Worm (Caenorhabditis elegans) whole organism, L1 larva: ENCODE measurements around the gene rgs-7.
A peak's percentile ranks its signal among the peaks of the same experiment; 100 is the strongest.

Experiments
- C34B4.2 ChIP-seq: sonication (generic microtip); optimal IDR thresholded peaks from 2 replicates; lab custom pipeline; 2017; ENCODE audit warnings: mild to moderate bottlenecking, missing genetic modification characterization, missing compliant biosample characterization
- Y116A8C.19 ChIP-seq: sonication (generic microtip); optimal IDR thresholded peaks from 2 replicates; lab custom pipeline; 2016; ENCODE audit warnings: missing compliant biosample characterization, missing genetic modification characterization, borderline replicate concordance
- aha-1 ChIP-seq: fragments of 150-350 bp; optimal IDR thresholded peaks from 2 replicates; lab custom pipeline; 2014; ENCODE audit warnings: missing biosample characterization, missing genetic modification characterization
- aly-2 ChIP-seq: fragments of 150-350 bp; optimal IDR thresholded peaks from 2 replicates; lab custom pipeline; 2014; ENCODE audit warnings: missing biosample characterization, missing genetic modification characterization
- blmp-1 ChIP-seq: fragments of 150-350 bp; optimal IDR thresholded peaks from 2 replicates; lab custom pipeline; 2014; ENCODE audit warnings: missing biosample characterization, missing genetic modification characterization
- ceh-63 ChIP-seq: fragments of 200-800 bp; sonication (Bioruptor generic); optimal IDR thresholded peaks from 2 replicates; lab custom pipeline; 2018; ENCODE audit warnings: mild to moderate bottlenecking, missing genetic modification characterization, missing compliant biosample characterization
- ceh-8 ChIP-seq: fragments of 200-800 bp; sonication (Bioruptor generic); optimal IDR thresholded peaks from 2 replicates; lab custom pipeline; 2018; ENCODE audit warnings: mild to moderate bottlenecking, missing genetic modification characterization, moderate library complexity, missing compliant biosample characterization
- ceh-90 ChIP-seq: sonication (generic microtip); optimal IDR thresholded peaks from 2 replicates; lab custom pipeline; 2016; ENCODE audit warnings: missing genetic modification characterization, missing compliant biosample characterization
- ces-1 ChIP-seq: fragments of 150-350 bp; optimal IDR thresholded peaks from 2 replicates; lab custom pipeline; 2014; ENCODE audit warnings: missing biosample characterization, missing genetic modification reagents, missing genetic modification characterization
- dsc-1 ChIP-seq: sonication (generic microtip); optimal IDR thresholded peaks from 2 replicates; lab custom pipeline; 2016; ENCODE audit warnings: mild to moderate bottlenecking, missing genetic modification characterization, missing compliant biosample characterization
- efl-1 ChIP-seq, 4 experiments: fragments of 150-350 bp; optimal IDR thresholded peaks in 3 of 4; peaks in 1 of 4; 1 replicate in 1 of 4; 2 replicates in 3 of 4; lab custom pipeline; 2014; ENCODE audit warnings: missing biosample characterization in 2 of 4, missing genetic modification characterization in 2 of 4, missing genetic modification reagents in 2 of 4
- egl-13 ChIP-seq: sonication (generic microtip); optimal IDR thresholded peaks from 2 replicates; lab custom pipeline; 2016; ENCODE audit warnings: missing genotype, missing genetic modification reagents, missing genetic modification characterization, missing compliant biosample characterization
- ets-5 ChIP-seq: fragments of 200-800 bp; sonication (Bioruptor generic); IDR thresholded peaks from 2 replicates; pipeline ENCODE4 v1.3.6; 2022; ENCODE audit warnings: missing genetic modification characterization, missing compliant biosample characterization
- fkh-8 ChIP-seq: sonication (generic microtip); optimal IDR thresholded peaks from 2 replicates; lab custom pipeline; 2016; ENCODE audit warnings: mild to moderate bottlenecking, missing genetic modification characterization, missing compliant biosample characterization
- irx-1 ChIP-seq: sonication (generic microtip); optimal IDR thresholded peaks from 2 replicates; lab custom pipeline; 2016; ENCODE audit warnings: missing genetic modification characterization, missing compliant biosample characterization
- jun-1 ChIP-seq: fragments of 150-350 bp; optimal IDR thresholded peaks from 2 replicates; lab custom pipeline; 2014; ENCODE audit warnings: missing biosample characterization, missing genetic modification reagents, missing genetic modification characterization
- lin-14 ChIP-seq: fragments of 200-800 bp; sonication (Bioruptor generic); optimal IDR thresholded peaks from 2 replicates; lab custom pipeline; 2018; ENCODE audit warnings: mild to moderate bottlenecking, missing genetic modification characterization, moderate library complexity, missing compliant biosample characterization
- lin-15B ChIP-seq: fragments of 150-350 bp; sonication (generic microtip); optimal IDR thresholded peaks from 3 replicates; lab custom pipeline; 2014; ENCODE audit warnings: missing biosample characterization, missing genetic modification characterization
- lin-35 ChIP-seq, 2 experiments: fragments of 150-350 bp; optimal IDR thresholded peaks; 2 replicates each; lab custom pipeline; 2014; ENCODE audit warnings: missing biosample characterization in 2 of 2, missing genetic modification characterization in 2 of 2, missing genetic modification reagents in 2 of 2
- lir-3 ChIP-seq: sonication (generic microtip); optimal IDR thresholded peaks from 2 replicates; lab custom pipeline; 2016; ENCODE audit warnings: mild to moderate bottlenecking, missing genetic modification characterization, moderate library complexity, missing compliant biosample characterization; ENCODE audit not compliant: poor library complexity
- lsy-2 ChIP-seq, 2 experiments: fragments of 150-350 bp; optimal IDR thresholded peaks; 2 replicates each; lab custom pipeline; 2014; ENCODE audit warnings: missing biosample characterization in 2 of 2, missing genetic modification characterization in 2 of 2
- nhr-12 ChIP-seq: sonication (generic microtip); optimal IDR thresholded peaks from 2 replicates; lab custom pipeline; 2017; ENCODE audit warnings: missing biosample characterization, missing genetic modification characterization
- nhr-47 ChIP-seq: sonication (generic microtip); optimal IDR thresholded peaks from 2 replicates; lab custom pipeline; 2016; ENCODE audit warnings: mild to moderate bottlenecking, missing genetic modification characterization, moderate library complexity, missing compliant biosample characterization
- nhr-71 ChIP-seq: sonication (generic microtip); optimal IDR thresholded peaks from 2 replicates; lab custom pipeline; 2016; ENCODE audit warnings: mild to moderate bottlenecking, missing genetic modification characterization, moderate library complexity, missing compliant biosample characterization
- nhr-90 ChIP-seq: sonication (generic microtip); optimal IDR thresholded peaks from 2 replicates; lab custom pipeline; 2016; ENCODE audit warnings: mild to moderate bottlenecking, missing genetic modification characterization, missing compliant biosample characterization; ENCODE audit not compliant: poor library complexity
- pax-3 ChIP-seq: fragments of 200-800 bp; sonication (Bioruptor generic); optimal IDR thresholded peaks from 2 replicates; lab custom pipeline; 2018; ENCODE audit warnings: mild to moderate bottlenecking, missing genetic modification characterization, moderate library complexity, missing compliant biosample characterization
- snu-23 ChIP-seq: sonication (generic microtip); optimal IDR thresholded peaks from 2 replicates; lab custom pipeline; 2016; ENCODE audit warnings: missing genetic modification characterization, missing compliant biosample characterization
- sox-4 ChIP-seq: sonication (generic microtip); optimal IDR thresholded peaks from 2 replicates; lab custom pipeline; 2016; ENCODE audit warnings: missing genetic modification characterization, missing compliant biosample characterization
- sptf-1 ChIP-seq: fragments of 150-350 bp; optimal IDR thresholded peaks from 2 replicates; lab custom pipeline; 2014; ENCODE audit warnings: missing biosample characterization, missing genetic modification characterization
- tlp-1 ChIP-seq: fragments of 150-350 bp; optimal IDR thresholded peaks from 2 replicates; lab custom pipeline; 2014; ENCODE audit warnings: missing biosample characterization, missing genetic modification characterization
- unc-98 ChIP-seq: fragments of 200-800 bp; sonication (Bioruptor generic); IDR thresholded peaks from 2 replicates; pipeline ENCODE4 v1.3.6; 2022; ENCODE audit warnings: missing genetic modification characterization, missing compliant biosample characterization
- ztf-11 ChIP-seq, 2 experiments: sonication (generic microtip); optimal IDR thresholded peaks; 2 replicates each; lab custom pipeline; 2016 to 2017; ENCODE audit warnings: missing genetic modification characterization in 2 of 2, missing biosample characterization in 1 of 2, missing compliant biosample characterization in 1 of 2

The rgs-7 gene

ce11 chrX:3584481-3584880 lies 42.1 kb downstream of the rgs-7 start:
- peak; percentile 48 for TF ChIP-seq ces-1
- TF ChIP-seq aha-1, result no peak
- peak; percentile 36 for TF ChIP-seq lin-14 (GFP tag; lab: Kevin White, UChicago)
- TF ChIP-seq blmp-1 (tag; lab: Kevin White, UChicago), result no peak
- TF ChIP-seq nhr-71 (tag; lab: Kevin White, UChicago), result peak; percentile 7

- TF ChIP-seq egl-13 (tag; lab: Kevin White, UChicago) (no peak), C34B4.2 (no peak), lin-14 (GFP tag; lab: Kevin White, UChicago) (peak; percentile 24), ztf-11 (tag; optimal IDR thresholded peaks at IDR 0.05; lab: Kevin White, UChicago) (no peak), nhr-90 (tag; lab: Kevin White, UChicago) (no peak), aly-2 (tag; lab: Kevin White, UChicago) (no peak), lir-3 (tag; lab: Kevin White, UChicago) (no peak), lin-35 (GFP tag; optimal IDR thresholded peaks at IDR 0.05; lab: Kevin White, UChicago) (no peak), lsy-2 (tag; optimal IDR thresholded peaks at IDR 0.05; lab: Kevin White, UChicago) (no peak), irx-1 (tag; lab: Kevin White, UChicago) (no peak), tlp-1 (tag; lab: Kevin White, UChicago) (no peak), lin-15B (tag; lab: Kevin White, UChicago) (no peak), sptf-1 (tag; lab: Kevin White, UChicago) (no peak), nhr-12 (tag; lab: Kevin White, UChicago) (no peak), ets-5 (GFP tag; lab: Robert Waterston, UW) (no peak), ceh-63 (GFP tag; lab: Kevin White, UChicago) (no peak), efl-1 (optimal IDR thresholded peaks at IDR 0.05; lab: Kevin White, UChicago) (no peak), efl-1 (GFP tag; optimal IDR thresholded peaks at IDR 0.05 in 1 of 2; lab: Kevin White, UChicago) (peak in 1 of 2 experiments; percentile 52)
These were observed 43.3 kb downstream of the rgs-7 start, which contains the start of gene T27A10.2 for ce11 chrX:3585625-3586024. Gene T27A10.2, plus strand, starts transcription at chrX:3585957.

ce11 chrX:3590510-3590909 lies 48.2 kb downstream of the rgs-7 start:
- TF ChIP-seq snu-23 (no peak), egl-13 (tag; lab: Kevin White, UChicago) (peak; percentile 27), unc-98 (GFP tag; lab: Robert Waterston, UW) (no peak), pax-3 (peak; percentile 40), fkh-8 (tag; lab: Kevin White, UChicago) (peak; percentile 62), nhr-71 (tag; lab: Kevin White, UChicago) (peak; percentile 8), sox-4 (tag; lab: Kevin White, UChicago) (peak; percentile 33), nhr-47 (tag; lab: Kevin White, UChicago) (peak; percentile 62), dsc-1 (tag; lab: Kevin White, UChicago) (peak; percentile 90), ceh-8 (GFP tag; lab: Kevin White, UChicago) (peak; percentile 8)

ce11 chrX:3596303-3596772 lies 54.0 kb downstream of the rgs-7 start, which contains the start of gene T27A10.6:
Gene T27A10.6, minus strand, starts transcription at chrX:3596353.
- no peak for TF ChIP-seq ceh-90
- no peak for TF ChIP-seq aly-2 (tag; lab: Kevin White, UChicago)
- TF ChIP-seq blmp-1 (tag; lab: Kevin White, UChicago), result peak; percentile 89
- TF ChIP-seq ceh-63 (GFP tag; lab: Kevin White, UChicago), result no peak
- TF ChIP-seq jun-1 (tag; lab: Kevin White, UChicago), result no peak
- no peak for TF ChIP-seq efl-1 (optimal IDR thresholded peaks at IDR 0.05; lab: Kevin White, UChicago)
- TF ChIP-seq efl-1 (GFP tag; optimal IDR thresholded peaks at IDR 0.05 in 1 of 2; lab: Kevin White, UChicago), result peak in 1 of 2 experiments; percentile 45

- TF ChIP-seq Y116A8C.19 (no peak), blmp-1 (tag; lab: Kevin White, UChicago) (peak; percentile 97)
These were observed 54.6 kb downstream of the rgs-7 start for ce11 chrX:3596967-3597366.
